Fruit fly (Drosophila melanogaster) whole organism, embryonic: ENCODE results near the gene mRRF2.

Experiments
- Adf1 ChIP-seq: fragments of 200-800 bp; sonication (Bioruptor generic); IDR thresholded peaks from 2 replicates; pipeline ENCODE4 v1.3.6; 2022; ENCODE audit warnings: missing biosample characterization, missing genetic modification characterization
- Aef1 ChIP-seq: fragments of 200-800 bp; sonication (Bioruptor generic); IDR thresholded peaks from 3 replicates; pipeline ENCODE4 v1.3.6; 2022; ENCODE audit warnings: missing biosample characterization, missing genetic modification characterization
- Atf6 ChIP-seq: fragments of 200-800 bp; sonication (Bioruptor generic); IDR thresholded peaks from 2 replicates; pipeline ENCODE4 v1.3.6; 2022; ENCODE audit warnings: missing biosample characterization, missing genetic modification characterization
- CG10147 ChIP-seq: fragments of 200-800 bp; sonication (Bioruptor generic); optimal IDR thresholded peaks from 2 replicates; lab custom pipeline; 2019; ENCODE audit warnings: missing biosample characterization, mild to moderate bottlenecking, missing genetic modification characterization, moderate library complexity
- CG10321 ChIP-seq: fragments of 200-800 bp; sonication (Bioruptor generic); IDR thresholded peaks from 2 replicates; pipeline ENCODE4 v1.3.6; 2022; ENCODE audit warnings: missing biosample characterization, missing genetic modification characterization
- CG10959 ChIP-seq: fragments of 200-800 bp; sonication (Bioruptor generic); IDR thresholded peaks from 2 replicates; pipeline ENCODE4 v1.3.6; 2022; ENCODE audit warnings: missing biosample characterization, missing genetic modification characterization
- CG11085 ChIP-seq: fragments of 200-800 bp; sonication (Bioruptor generic); IDR thresholded peaks from 2 replicates; pipeline ENCODE4 v1.3.6; 2022; ENCODE audit warnings: missing biosample characterization, missing genetic modification characterization
- CG14014 ChIP-seq: fragments of 200-800 bp; sonication (Bioruptor generic); IDR thresholded peaks from 2 replicates; pipeline ENCODE4 v1.3.6; 2022; ENCODE audit warnings: missing biosample characterization, missing genetic modification characterization
- CG14441 ChIP-seq: fragments of 200-800 bp; sonication (Bioruptor generic); IDR thresholded peaks from 2 replicates; pipeline ENCODE4 v1.3.6; 2022; ENCODE audit warnings: missing biosample characterization, missing genetic modification characterization
- CG18476 ChIP-seq: fragments of 200-800 bp; sonication (Bioruptor generic); optimal IDR thresholded peaks from 2 replicates; lab custom pipeline; 2016; ENCODE audit warnings: missing biosample characterization, mild to moderate bottlenecking, missing genetic modification characterization
- CG2875 ChIP-seq: fragments of 200-800 bp; sonication (Bioruptor generic); optimal IDR thresholded peaks from 2 replicates; lab custom pipeline; 2017; ENCODE audit warnings: missing biosample characterization, mild to moderate bottlenecking, missing genetic modification characterization, missing genetic modification reagents
- CG32772 ChIP-seq: fragments of 200-800 bp; sonication (Bioruptor generic); IDR thresholded peaks from 2 replicates; pipeline ENCODE4 v1.3.6; 2022; ENCODE audit warnings: missing biosample characterization, missing genetic modification characterization
- CG34376 ChIP-seq: fragments of 200-800 bp; sonication (Bioruptor generic); optimal IDR thresholded peaks from 2 replicates; lab custom pipeline; 2018; ENCODE audit warnings: missing biosample characterization, mild to moderate bottlenecking, missing genetic modification characterization
- CG3995 ChIP-seq: fragments of 200-800 bp; sonication (Bioruptor generic); optimal IDR thresholded peaks from 3 replicates; lab custom pipeline; 2016; ENCODE audit warnings: missing biosample characterization, missing genetic modification characterization
- CG4707 ChIP-seq: fragments of 200-800 bp; sonication (Bioruptor generic); optimal IDR thresholded peaks from 2 replicates; lab custom pipeline; 2018; ENCODE audit warnings: missing biosample characterization, mild to moderate bottlenecking, missing genetic modification characterization, moderate library complexity
- CG4854 ChIP-seq: fragments of 200-800 bp; sonication (Bioruptor generic); optimal IDR thresholded peaks from 2 replicates; lab custom pipeline; 2016; ENCODE audit warnings: missing biosample characterization, missing genetic modification characterization, inconsistent platforms
- CG6272 ChIP-seq: fragments of 200-800 bp; sonication (Bioruptor generic); IDR thresholded peaks from 2 replicates; pipeline ENCODE4 v1.3.6; 2022; ENCODE audit warnings: missing biosample characterization, missing genetic modification characterization
- CG6813 ChIP-seq: fragments of 200-800 bp; sonication (Bioruptor generic); optimal IDR thresholded peaks from 2 replicates; lab custom pipeline; 2017; ENCODE audit warnings: missing biosample characterization, missing genetic modification characterization, mild to moderate bottlenecking, moderate library complexity, missing genetic modification reagents
- CG7271 ChIP-seq: fragments of 200-800 bp; sonication (Bioruptor generic); optimal IDR thresholded peaks from 2 replicates; lab custom pipeline; 2018; ENCODE audit warnings: missing biosample characterization, mild to moderate bottlenecking, missing genetic modification characterization, moderate library complexity
- CG8388 ChIP-seq: fragments of 200-800 bp; sonication (Bioruptor generic); optimal IDR thresholded peaks from 2 replicates; lab custom pipeline; 2019; ENCODE audit warnings: missing biosample characterization, mild to moderate bottlenecking, missing genetic modification characterization, moderate library complexity
- Dfd ChIP-seq, 2 experiments: fragments of >200 bp; optimal IDR thresholded peaks; 2 replicates each; lab custom pipeline; 2017; ENCODE audit warnings: missing biosample characterization in 2 of 2, missing genetic modification characterization in 2 of 2
- Dip3 ChIP-seq: fragments of 200-800 bp; sonication (Bioruptor generic); optimal IDR thresholded peaks from 3 replicates; lab custom pipeline; 2016; ENCODE audit warnings: missing biosample characterization, missing genetic modification characterization
- H2.0 ChIP-seq: fragments of 200-800 bp; sonication (Bioruptor generic); IDR thresholded peaks from 2 replicates; pipeline ENCODE4 v1.3.6; 2022; ENCODE audit warnings: missing biosample characterization, missing genetic modification characterization
- HLH54F ChIP-seq: fragments of 200-800 bp; sonication (Bioruptor generic); optimal IDR thresholded peaks from 3 replicates; lab custom pipeline; 2016; ENCODE audit warnings: missing biosample characterization, missing genetic modification characterization
- Lim3 ChIP-seq: fragments of 200-800 bp; sonication (Bioruptor generic); IDR thresholded peaks from 2 replicates; pipeline ENCODE4 v1.3.6; 2022; ENCODE audit warnings: missing biosample characterization, missing genetic modification characterization
- MESR4 ChIP-seq: fragments of 200-800 bp; sonication (Bioruptor generic); optimal IDR thresholded peaks from 2 replicates; lab custom pipeline; 2018; ENCODE audit warnings: missing biosample characterization, mild to moderate bottlenecking, missing genetic modification characterization, moderate library complexity
- Max ChIP-seq: fragments of 200-800 bp; sonication (Bioruptor generic); optimal IDR thresholded peaks from 2 replicates; lab custom pipeline; 2016; ENCODE audit warnings: missing biosample characterization, mild to moderate bottlenecking, missing genetic modification characterization
- Mes4 ChIP-seq: fragments of 200-800 bp; sonication (Bioruptor generic); optimal IDR thresholded peaks from 2 replicates; lab custom pipeline; 2016; ENCODE audit warnings: missing biosample characterization, missing genetic modification characterization
- NFAT ChIP-seq: fragments of 200-800 bp; sonication (Bioruptor generic); IDR thresholded peaks from 2 replicates; pipeline ENCODE4 v1.3.6; 2022; ENCODE audit warnings: missing biosample characterization, missing genetic modification characterization
- Nf-YA ChIP-seq: fragments of 200-800 bp; sonication (Bioruptor generic); IDR thresholded peaks from 2 replicates; pipeline ENCODE4 v1.3.6; 2022; ENCODE audit warnings: missing biosample characterization, missing genetic modification characterization
- Stat92E ChIP-seq, 3 experiments: fragments of >200 bp in 2 of 3; fragments of 200-800 bp in 1 of 3; sonication (Bioruptor generic) in 1 of 3; optimal IDR thresholded peaks; 2 replicates each; lab custom pipeline; 2017 to 2019; ENCODE audit warnings: missing biosample characterization in 3 of 3, missing genetic modification characterization in 3 of 3, mild to moderate bottlenecking in 1 of 3, moderate library complexity in 1 of 3
- TFAM ChIP-seq: fragments of 200-800 bp; sonication (Bioruptor generic); optimal IDR thresholded peaks from 2 replicates; lab custom pipeline; 2017; ENCODE audit warnings: missing biosample characterization, missing genetic modification characterization, inconsistent platforms
- Taf1 ChIP-seq: fragments of 200-800 bp; sonication (Bioruptor generic); IDR thresholded peaks from 2 replicates; pipeline ENCODE4 v1.3.6; 2022; ENCODE audit warnings: missing biosample characterization, missing genetic modification characterization
- Vsx1 ChIP-seq: fragments of 200-800 bp; sonication (Bioruptor generic); optimal IDR thresholded peaks from 2 replicates; lab custom pipeline; 2017; ENCODE audit warnings: missing biosample characterization, mild to moderate bottlenecking, missing genetic modification characterization, missing genetic modification reagents
- YL-1 ChIP-seq: fragments of 200-800 bp; sonication (Bioruptor generic); optimal IDR thresholded peaks from 3 replicates; lab custom pipeline; 2017; ENCODE audit warnings: missing biosample characterization, mild to moderate bottlenecking, missing genetic modification characterization
- ab ChIP-seq: fragments of 200-800 bp; sonication (Bioruptor generic); optimal IDR thresholded peaks from 2 replicates; lab custom pipeline; 2016; ENCODE audit warnings: missing biosample characterization, missing genetic modification characterization
- ara ChIP-seq: fragments of 200-800 bp; sonication (Bioruptor generic); IDR thresholded peaks from 2 replicates; pipeline ENCODE4 v1.3.6; 2022; ENCODE audit warnings: missing biosample characterization, missing genetic modification characterization
- ci ChIP-seq: fragments of 200-800 bp; sonication (Bioruptor generic); IDR thresholded peaks from 3 replicates; pipeline ENCODE4 v1.3.6; 2022; ENCODE audit warnings: missing biosample characterization, missing genetic modification characterization
- disco-r ChIP-seq: fragments of 200-800 bp; sonication (Bioruptor generic); optimal IDR thresholded peaks from 2 replicates; lab custom pipeline; 2016; ENCODE audit warnings: missing biosample characterization, missing genetic modification characterization
- dysf ChIP-seq: fragments of 200-800 bp; sonication (Bioruptor generic); IDR thresholded peaks from 3 replicates; pipeline ENCODE4 v1.3.6; 2022; ENCODE audit warnings: missing biosample characterization, missing genetic modification characterization
- eve ChIP-seq, 2 experiments: fragments of >200 bp; optimal IDR thresholded peaks; 2 replicates each; lab custom pipeline; 2017; ENCODE audit warnings: missing biosample characterization in 2 of 2, missing genetic modification characterization in 2 of 2
- fd3F ChIP-seq: fragments of 200-800 bp; sonication (Bioruptor generic); optimal IDR thresholded peaks from 2 replicates; lab custom pipeline; 2018; ENCODE audit warnings: missing biosample characterization, mild to moderate bottlenecking, missing genetic modification characterization, moderate library complexity
- ftz-f1 ChIP-seq: fragments of 200-800 bp; sonication (Bioruptor generic); optimal IDR thresholded peaks from 2 replicates; lab custom pipeline; 2016; ENCODE audit warnings: missing biosample characterization, missing genetic modification characterization
- gcm ChIP-seq: fragments of 200-800 bp; sonication (Bioruptor generic); optimal IDR thresholded peaks from 2 replicates; lab custom pipeline; 2019; ENCODE audit warnings: missing biosample characterization, mild to moderate bottlenecking, missing genetic modification characterization, moderate library complexity
- gem ChIP-seq: fragments of 200-800 bp; sonication (Bioruptor generic); optimal IDR thresholded peaks from 2 replicates; lab custom pipeline; 2019; ENCODE audit warnings: missing biosample characterization, mild to moderate bottlenecking, missing genetic modification characterization, moderate library complexity
- gfzf ChIP-seq: fragments of 200-800 bp; sonication (Bioruptor generic); optimal IDR thresholded peaks from 2 replicates; lab custom pipeline; 2016; ENCODE audit warnings: missing biosample characterization, mild to moderate bottlenecking, missing genetic modification characterization, moderate library complexity
- gsb ChIP-seq: fragments of 200-800 bp; sonication (Bioruptor generic); IDR thresholded peaks from 2 replicates; pipeline ENCODE4 v1.3.6; 2022; ENCODE audit warnings: missing biosample characterization, missing genetic modification characterization
- knrl ChIP-seq: fragments of 200-800 bp; sonication (Bioruptor generic); IDR thresholded peaks from 3 replicates; pipeline ENCODE4 v1.3.6; 2022; ENCODE audit warnings: missing biosample characterization, missing genetic modification characterization; ENCODE audit not compliant: partially characterized antibody
- pan ChIP-seq, 4 experiments: fragments of >200 bp in 3 of 4; fragments of 200-800 bp in 1 of 4; sonication (Bioruptor generic) in 1 of 4; optimal IDR thresholded peaks in 3 of 4; IDR thresholded peaks in 1 of 4; 2 replicates each; pipeline versions ENCODE4 v1.3.6 to Lab custom; 2017 to 2022; ENCODE audit warnings: missing biosample characterization in 2 of 4, missing genetic modification characterization in 2 of 4, mixed read lengths in 1 of 4
- tap ChIP-seq: fragments of 200-800 bp; optimal IDR thresholded peaks from 3 replicates; lab custom pipeline; 2019; ENCODE audit warnings: missing biosample characterization, mild to moderate bottlenecking, missing genetic modification characterization, moderate library complexity
- toy ChIP-seq: fragments of 200-800 bp; sonication (Bioruptor generic); IDR thresholded peaks from 2 replicates; pipeline ENCODE4 v1.3.6; 2022; ENCODE audit warnings: missing biosample characterization, missing genetic modification characterization
- zfh1 ChIP-seq: fragments of 200-800 bp; sonication (Bioruptor generic); IDR thresholded peaks from 3 replicates; pipeline ENCODE4 v1.3.6; 2022; ENCODE audit warnings: missing biosample characterization, missing genetic modification characterization

Gene mRRF2

DNA sequence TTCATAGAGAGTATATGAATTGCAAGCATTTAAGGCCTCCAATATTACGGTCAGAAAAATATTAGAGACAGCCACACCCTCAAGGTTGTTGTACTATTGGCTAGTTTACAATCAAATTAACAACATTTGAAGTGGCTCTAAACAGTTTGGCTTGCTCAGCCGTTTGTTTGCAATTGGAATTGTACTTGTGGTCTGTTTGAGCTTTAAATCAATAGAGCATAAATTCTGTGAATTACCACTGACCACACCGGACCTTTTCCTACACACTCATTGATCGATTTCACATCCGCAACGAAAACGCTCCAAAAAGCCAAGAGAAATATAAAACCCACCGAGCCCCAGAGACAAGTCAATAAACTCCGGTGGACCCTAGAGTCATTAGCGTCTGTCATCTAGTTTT, 39.9 kb upstream of the mRRF2 start (continued):
- TF ChIP-seq tap (tag; lab: Kevin White, UChicago) (no peak), CG4854 (GFP tag; lab: Kevin White, UChicago) (no peak), gem (tag; lab: Kevin White, UChicago) (no peak), ci (GFP tag; lab: Robert Waterston, UW) (0 out of 3 replicates have a peak, but pooled peaks have one; percentile 30), NFAT (no peak), CG6272 (GFP tag; lab: Robert Waterston, UW) (no peak), gcm (GFP tag; lab: Kevin White, UChicago) (no peak), Aef1 (GFP tag; lab: Robert Waterston, UW) (no peak), CG7271 (tag; lab: Kevin White, UChicago) (no peak), H2.0 (GFP tag; lab: Robert Waterston, UW) (no peak), Lim3 (GFP tag; lab: Robert Waterston, UW) (no peak), toy (no peak), disco-r (GFP tag; lab: Kevin White, UChicago) (no peak), CG34376 (GFP tag; lab: Kevin White, UChicago) (no peak), CG6813 (peak; percentile 25), CG10959 (GFP tag; lab: Robert Waterston, UW) (no peak), CG18476 (no peak), CG10147 (GFP tag; lab: Kevin White, UChicago) (no peak), CG3995 (GFP tag; lab: Kevin White, UChicago) (no peak), CG32772 (GFP tag; lab: Robert Waterston, UW) (no peak), ftz-f1 (GFP tag; lab: Kevin White, UChicago) (no peak), dysf (GFP tag; lab: Robert Waterston, UW) (no peak), CG14014 (GFP tag; lab: Robert Waterston, UW) (peak; percentile 41; the same call in 1 of the 2 replicates), eve (GFP tag; optimal IDR thresholded peaks at IDR 0.05; lab: Kevin White, UChicago) (no peak), CG4707 (peak; percentile 25), CG2875 (peak; percentile 3), Taf1 (GFP tag; lab: Robert Waterston, UW) (no peak), Stat92E (GFP tag; optimal IDR thresholded peaks at IDR 0.05; lab: Kevin White, UChicago) (no peak), Vsx1 (peak; percentile 14), Adf1 (GFP tag; lab: Robert Waterston, UW) (no peak), knrl (GFP tag; lab: Robert Waterston, UW) (no peak), Dip3 (GFP tag; lab: Kevin White, UChicago) (no peak), fd3F (peak; percentile 17), Max (no peak), CG11085 (GFP tag; lab: Robert Waterston, UW) (no peak), HLH54F (GFP tag; lab: Kevin White, UChicago) (no peak), CG10321 (no peak), pan (optimal IDR thresholded peaks at IDR 0.05; lab: Kevin White, UChicago) (no peak), pan (GFP tag; optimal IDR thresholded peaks at IDR 0.05 in 1 of 2, IDR thresholded peaks at IDR 0.05 in 1 of 2) (no peak), Atf6 (GFP tag; lab: Robert Waterston, UW) (no peak), CG8388 (no peak), Dfd (GFP tag; optimal IDR thresholded peaks at IDR 0.05; lab: Kevin White, UChicago) (no peak), CG14441 (no peak), Mes4 (no peak), Nf-YA (GFP tag; lab: Robert Waterston, UW) (no peak), ab (GFP tag; lab: Kevin White, UChicago) (no peak), gfzf (no peak), YL-1 (GFP tag; lab: Kevin White, UChicago) (no peak), MESR4 (GFP tag; lab: Kevin White, UChicago) (no peak), gsb (GFP tag; lab: Robert Waterston, UW) (no peak), TFAM (GFP tag; lab: Kevin White, UChicago) (no peak), zfh1 (GFP tag; lab: Robert Waterston, UW) (no peak), ara (no peak)
